Worm (Caenorhabditis elegans) whole organism, L1 larva: ENCODE data around the gene trm-1.

Source experiments
- C16A3.4 ChIP-seq: fragments of 150-350 bp; optimal IDR thresholded peaks from 2 replicates; lab custom pipeline; 2014; ENCODE audit warnings: missing biosample characterization, missing genetic modification characterization
- Y116A8C.19 ChIP-seq: sonication (generic microtip); optimal IDR thresholded peaks from 2 replicates; lab custom pipeline; 2016; ENCODE audit warnings: missing compliant biosample characterization, missing genetic modification characterization, borderline replicate concordance
- alr-1 ChIP-seq: fragments of 200-800 bp; sonication (Bioruptor generic); optimal IDR thresholded peaks from 2 replicates; lab custom pipeline; 2018; ENCODE audit warnings: borderline replicate concordance, mild to moderate bottlenecking, missing genetic modification characterization, missing compliant biosample characterization
- aly-2 ChIP-seq: fragments of 150-350 bp; optimal IDR thresholded peaks from 2 replicates; lab custom pipeline; 2014; ENCODE audit warnings: missing biosample characterization, missing genetic modification characterization
- ama-1 ChIP-seq: fragments of 150-350 bp; optimal IDR thresholded peaks from 2 replicates; lab custom pipeline; 2014
- ceh-8 ChIP-seq: fragments of 200-800 bp; sonication (Bioruptor generic); optimal IDR thresholded peaks from 2 replicates; lab custom pipeline; 2018; ENCODE audit warnings: mild to moderate bottlenecking, missing genetic modification characterization, moderate library complexity, missing compliant biosample characterization
- ceh-82 ChIP-seq, 3 experiments: fragments of 150-350 bp in 1 of 3; sonication (generic microtip) in 2 of 3; optimal IDR thresholded peaks; 2 replicates each; lab custom pipeline; 2014 to 2017; ENCODE audit warnings: missing biosample characterization in 3 of 3, missing genetic modification characterization in 3 of 3
- ceh-88 ChIP-seq: fragments of 200-800 bp; sonication (Bioruptor generic); IDR thresholded peaks from 2 replicates; pipeline ENCODE4 v1.3.6; 2022; ENCODE audit warnings: missing genetic modification characterization, missing compliant biosample characterization
- ceh-90 ChIP-seq: sonication (generic microtip); optimal IDR thresholded peaks from 2 replicates; lab custom pipeline; 2016; ENCODE audit warnings: missing genetic modification characterization, missing compliant biosample characterization
- ces-1 ChIP-seq: fragments of 150-350 bp; optimal IDR thresholded peaks from 2 replicates; lab custom pipeline; 2014; ENCODE audit warnings: missing biosample characterization, missing genetic modification reagents, missing genetic modification characterization
- dpl-1 ChIP-seq, 3 experiments: fragments of 150-350 bp in 2 of 3; sonication (generic microtip) in 1 of 3; optimal IDR thresholded peaks; 2 replicates each; lab custom pipeline; 2014 to 2017; ENCODE audit warnings: missing biosample characterization in 3 of 3, missing genetic modification characterization in 3 of 3, missing genetic modification reagents in 3 of 3
- dsc-1 ChIP-seq: sonication (generic microtip); optimal IDR thresholded peaks from 2 replicates; lab custom pipeline; 2016; ENCODE audit warnings: mild to moderate bottlenecking, missing genetic modification characterization, missing compliant biosample characterization
- efl-3 ChIP-seq: fragments of 200-800 bp; sonication (Bioruptor generic); optimal IDR thresholded peaks from 2 replicates; lab custom pipeline; 2018; ENCODE audit warnings: mild to moderate bottlenecking, missing genetic modification characterization, missing compliant biosample characterization
- egl-13 ChIP-seq: sonication (generic microtip); optimal IDR thresholded peaks from 2 replicates; lab custom pipeline; 2016; ENCODE audit warnings: missing genotype, missing genetic modification reagents, missing genetic modification characterization, missing compliant biosample characterization
- egl-27 ChIP-seq, 2 experiments: fragments of 150-350 bp in 1 of 2; sonication (generic microtip); optimal IDR thresholded peaks; 3 replicates each; lab custom pipeline; 2017 to 2018; ENCODE audit warnings: missing biosample characterization in 2 of 2, missing genetic modification characterization in 2 of 2, missing genetic modification reagents in 2 of 2
- elt-2 ChIP-seq: sonication (generic microtip); optimal IDR thresholded peaks from 2 replicates; lab custom pipeline; 2016; ENCODE audit warnings: missing genetic modification characterization, mild to moderate bottlenecking, inconsistent platforms, missing compliant biosample characterization, missing genetic modification reagents
- elt-3 ChIP-seq, 6 experiments: fragments of 150-350 bp in 1 of 6; sonication (generic microtip); optimal IDR thresholded peaks; 2 replicates each; lab custom pipeline; 2017 to 2018; ENCODE audit warnings: missing biosample characterization in 6 of 6, missing genetic modification characterization in 6 of 6, inconsistent platforms in 1 of 6
- ets-5 ChIP-seq: fragments of 200-800 bp; sonication (Bioruptor generic); IDR thresholded peaks from 2 replicates; pipeline ENCODE4 v1.3.6; 2022; ENCODE audit warnings: missing genetic modification characterization, missing compliant biosample characterization
- fkh-10 ChIP-seq: sonication (generic microtip); optimal IDR thresholded peaks from 2 replicates; lab custom pipeline; 2017; ENCODE audit warnings: missing biosample characterization, missing genetic modification reagents, missing genetic modification characterization
- fkh-8 ChIP-seq: sonication (generic microtip); optimal IDR thresholded peaks from 2 replicates; lab custom pipeline; 2016; ENCODE audit warnings: mild to moderate bottlenecking, missing genetic modification characterization, missing compliant biosample characterization
- fos-1 ChIP-seq: fragments of 150-350 bp; optimal IDR thresholded peaks from 2 replicates; lab custom pipeline; 2014; ENCODE audit warnings: missing biosample characterization, missing genetic modification characterization
- grh-1 ChIP-seq: fragments of 200-800 bp; sonication (Bioruptor generic); IDR thresholded peaks from 2 replicates; pipeline ENCODE4 v1.3.6; 2022; ENCODE audit warnings: missing genetic modification reagents, missing genetic modification characterization, missing compliant biosample characterization
- hlh-17 ChIP-seq: fragments of 200-800 bp; sonication (Bioruptor generic); optimal IDR thresholded peaks from 2 replicates; lab custom pipeline; 2018; ENCODE audit warnings: missing genetic modification characterization, mild to moderate bottlenecking, missing compliant biosample characterization, moderate library complexity, borderline replicate concordance
- hlh-4 ChIP-seq: sonication (generic microtip); optimal IDR thresholded peaks from 2 replicates; lab custom pipeline; 2016; ENCODE audit warnings: mild to moderate bottlenecking, missing genetic modification characterization, missing compliant biosample characterization
- hpl-2 ChIP-seq: fragments of 150-350 bp; optimal IDR thresholded peaks from 2 replicates; lab custom pipeline; 2014; ENCODE audit warnings: missing biosample characterization, missing genetic modification reagents, missing genetic modification characterization
- isw-1 ChIP-seq: fragments of 200-800 bp; sonication (Bioruptor generic); IDR thresholded peaks from 2 replicates; pipeline ENCODE4 v1.3.6; 2022; ENCODE audit warnings: missing genetic modification characterization, missing compliant biosample characterization
- jun-1 ChIP-seq: fragments of 150-350 bp; optimal IDR thresholded peaks from 2 replicates; lab custom pipeline; 2014; ENCODE audit warnings: missing biosample characterization, missing genetic modification reagents, missing genetic modification characterization
- lin-14 ChIP-seq: fragments of 200-800 bp; sonication (Bioruptor generic); optimal IDR thresholded peaks from 2 replicates; lab custom pipeline; 2018; ENCODE audit warnings: mild to moderate bottlenecking, missing genetic modification characterization, moderate library complexity, missing compliant biosample characterization
- lir-3 ChIP-seq: sonication (generic microtip); optimal IDR thresholded peaks from 2 replicates; lab custom pipeline; 2016; ENCODE audit warnings: mild to moderate bottlenecking, missing genetic modification characterization, moderate library complexity, missing compliant biosample characterization; ENCODE audit not compliant: poor library complexity
- mab-9 ChIP-seq: fragments of 200-800 bp; sonication (Bioruptor generic); IDR thresholded peaks from 2 replicates; pipeline ENCODE4 v1.3.6; 2022; ENCODE audit warnings: missing genetic modification reagents, missing genetic modification characterization, missing compliant biosample characterization
- mdl-1 ChIP-seq, 2 experiments: fragments of 150-350 bp; optimal IDR thresholded peaks; 2 replicates each; lab custom pipeline; 2014 to 2017; ENCODE audit warnings: missing biosample characterization in 2 of 2, missing genetic modification characterization in 2 of 2, inconsistent platforms in 1 of 2
- mef-2 ChIP-seq: fragments of 150-350 bp; optimal IDR thresholded peaks from 2 replicates; lab custom pipeline; 2014; ENCODE audit warnings: missing biosample characterization, missing genetic modification characterization
- nhr-11 ChIP-seq: fragments of 150-350 bp; optimal IDR thresholded peaks from 2 replicates; lab custom pipeline; 2014; ENCODE audit warnings: missing biosample characterization, missing genetic modification characterization
- nhr-19 ChIP-seq: fragments of 200-800 bp; sonication (Bioruptor generic); conservative IDR thresholded peaks from 2 replicates; pipeline ENCODE4 v1.3.6; 2022; ENCODE audit warnings: missing genetic modification characterization, missing compliant biosample characterization
- nhr-20 ChIP-seq: sonication (generic microtip); optimal IDR thresholded peaks from 2 replicates; lab custom pipeline; 2016; ENCODE audit warnings: mild to moderate bottlenecking, missing genetic modification characterization, missing compliant biosample characterization
- nhr-237 ChIP-seq: fragments of 150-350 bp; optimal IDR thresholded peaks from 2 replicates; lab custom pipeline; 2014; ENCODE audit warnings: missing biosample characterization, missing genetic modification characterization
- nhr-28 ChIP-seq: fragments of 150-350 bp; optimal IDR thresholded peaks from 2 replicates; lab custom pipeline; 2014; ENCODE audit warnings: missing biosample characterization, missing genetic modification characterization
- nhr-47 ChIP-seq: sonication (generic microtip); optimal IDR thresholded peaks from 2 replicates; lab custom pipeline; 2016; ENCODE audit warnings: mild to moderate bottlenecking, missing genetic modification characterization, moderate library complexity, missing compliant biosample characterization
- nhr-71 ChIP-seq: sonication (generic microtip); optimal IDR thresholded peaks from 2 replicates; lab custom pipeline; 2016; ENCODE audit warnings: mild to moderate bottlenecking, missing genetic modification characterization, moderate library complexity, missing compliant biosample characterization
- nhr-76 ChIP-seq: sonication (generic microtip); optimal IDR thresholded peaks from 2 replicates; lab custom pipeline; 2017; ENCODE audit warnings: missing biosample characterization, missing genetic modification characterization
- pag-3 ChIP-seq: sonication (generic microtip); optimal IDR thresholded peaks from 2 replicates; lab custom pipeline; 2017; ENCODE audit warnings: missing genetic modification characterization, mild to moderate bottlenecking, missing compliant biosample characterization, antibody characterized with exemption, borderline replicate concordance; ENCODE audit not compliant: insufficient read depth
- pax-3 ChIP-seq: fragments of 200-800 bp; sonication (Bioruptor generic); optimal IDR thresholded peaks from 2 replicates; lab custom pipeline; 2018; ENCODE audit warnings: mild to moderate bottlenecking, missing genetic modification characterization, moderate library complexity, missing compliant biosample characterization
- pqm-1 ChIP-seq: sonication (generic microtip); optimal IDR thresholded peaks from 3 replicates; lab custom pipeline; 2017; ENCODE audit warnings: missing biosample characterization, missing genetic modification characterization
- rnt-1 ChIP-seq: sonication (generic microtip); optimal IDR thresholded peaks from 2 replicates; lab custom pipeline; 2016; ENCODE audit warnings: mild to moderate bottlenecking, missing genetic modification characterization, moderate library complexity, missing compliant biosample characterization
- snu-23 ChIP-seq: sonication (generic microtip); optimal IDR thresholded peaks from 2 replicates; lab custom pipeline; 2016; ENCODE audit warnings: missing genetic modification characterization, missing compliant biosample characterization
- sptf-1 ChIP-seq: fragments of 150-350 bp; optimal IDR thresholded peaks from 2 replicates; lab custom pipeline; 2014; ENCODE audit warnings: missing biosample characterization, missing genetic modification characterization
- sup-37 ChIP-seq: fragments of 200-800 bp; sonication (Bioruptor generic); optimal IDR thresholded peaks from 2 replicates; lab custom pipeline; 2018; ENCODE audit warnings: mild to moderate bottlenecking, missing genetic modification characterization, missing compliant biosample characterization
- vab-15 ChIP-seq: sonication (generic microtip); optimal IDR thresholded peaks from 2 replicates; lab custom pipeline; 2017; ENCODE audit warnings: missing genotype, mild to moderate bottlenecking, missing genetic modification characterization, missing compliant biosample characterization
- xbp-1 ChIP-seq: sonication (generic microtip); optimal IDR thresholded peaks from 2 replicates; lab custom pipeline; 2016; ENCODE audit warnings: missing genetic modification characterization, missing compliant biosample characterization
- zag-1 ChIP-seq: fragments of 150-350 bp; optimal IDR thresholded peaks from 2 replicates; lab custom pipeline; 2014; ENCODE audit warnings: missing biosample characterization, missing genetic modification characterization
- zip-4 ChIP-seq: fragments of 200-800 bp; sonication (Bioruptor generic); optimal IDR thresholded peaks from 2 replicates; lab custom pipeline; 2018; ENCODE audit warnings: mild to moderate bottlenecking, missing genetic modification characterization, moderate library complexity, missing compliant biosample characterization
- ztf-11 ChIP-seq, 2 experiments: sonication (generic microtip); optimal IDR thresholded peaks; 2 replicates each; lab custom pipeline; 2016 to 2017; ENCODE audit warnings: missing genetic modification characterization in 2 of 2, missing biosample characterization in 1 of 2, missing compliant biosample characterization in 1 of 2

Gene trm-1

ce11 chrV:14185438-14185837, at the start of gene trm-1, which contains the start of gene ints-2:
Gene trm-1, minus strand, starts transcription at chrV:14185612.
Gene ints-2, plus strand, starts transcription at chrV:14185686.
- no peak for TF ChIP-seq jun-1 (tag; lab: Kevin White, UChicago)
- no peak for TF ChIP-seq hlh-4 (tag; lab: Kevin White, UChicago)
- TF ChIP-seq egl-13: no peak
- no peak for TF ChIP-seq sup-37
- peak; percentile 39 for TF ChIP-seq ceh-90
- peak; percentile 30 for TF ChIP-seq isw-1 (GFP tag; lab: Robert Waterston, UW)
- TF ChIP-seq ztf-11 (tag; optimal IDR thresholded peaks at IDR 0.05; lab: Kevin White, UChicago): peak in 1 of 2 experiments; percentile 55
- peak; percentile 44 for TF ChIP-seq zip-4 (GFP tag; lab: Kevin White, UChicago)
- TF ChIP-seq lir-3 (tag; lab: Kevin White, UChicago): peak; percentile 40
- no peak for TF ChIP-seq ceh-88 (GFP tag; lab: Robert Waterston, UW)
- TF ChIP-seq efl-3: no peak
- TF ChIP-seq nhr-11 (tag; lab: Kevin White, UChicago): no peak
- peak in 1 of 2 experiments; percentile 28 for TF ChIP-seq mdl-1 (tag; optimal IDR thresholded peaks at IDR 0.05; lab: Kevin White, UChicago)
- TF ChIP-seq hlh-17 (GFP tag; lab: Kevin White, UChicago): no peak
- peak; percentile 48 for TF ChIP-seq fkh-8 (tag; lab: Kevin White, UChicago)
- TF ChIP-seq elt-2 (tag; lab: Kevin White, UChicago): no peak
- TF ChIP-seq aly-2: peak; percentile 21
- no peak for TF ChIP-seq pqm-1 (tag; lab: Kevin White, UChicago)
- no peak for TF ChIP-seq nhr-76 (tag; lab: Kevin White, UChicago)
- TF ChIP-seq nhr-19: peak; percentile 52
- TF ChIP-seq ceh-8 (GFP tag; lab: Kevin White, UChicago): peak; percentile 72
- TF ChIP-seq rnt-1: peak; percentile 89
- peak; percentile 73 for TF ChIP-seq snu-23
- no peak for TF ChIP-seq nhr-28
- TF ChIP-seq grh-1 (GFP tag; lab: Robert Waterston, UW): peak; percentile 45
- no peak for TF ChIP-seq ces-1 (GFP tag; lab: Kevin White, UChicago)
- peak; percentile 81 for TF ChIP-seq nhr-47 (tag; lab: Kevin White, UChicago)
- TF ChIP-seq egl-27 (tag; optimal IDR thresholded peaks at IDR 0.05; lab: Kevin White, UChicago): no peak
- TF ChIP-seq elt-3 (tag; optimal IDR thresholded peaks at IDR 0.05; lab: Kevin White, UChicago): peak in 1 of 6 experiments; percentile 5
- no peak for TF ChIP-seq ets-5 (GFP tag; lab: Robert Waterston, UW)
- peak; percentile 71 for TF ChIP-seq dsc-1
- TF ChIP-seq C16A3.4: peak; percentile 52
- no peak for TF ChIP-seq mef-2 (tag; lab: Kevin White, UChicago)
- TF ChIP-seq lin-14 (GFP tag; lab: Kevin White, UChicago): peak; percentile 83
- TF ChIP-seq dpl-1 (GFP tag; optimal IDR thresholded peaks at IDR 0.05; lab: Kevin White, UChicago): peak; percentile 37 to 76 (median 74)
- TF ChIP-seq hpl-2 (GFP tag; lab: Kevin White, UChicago): no peak
- peak; percentile 61 to 69 (median 65) for TF ChIP-seq ceh-82 (tag; optimal IDR thresholded peaks at IDR 0.05; lab: Kevin White, UChicago)
- TF ChIP-seq nhr-71 (tag; lab: Kevin White, UChicago): peak; percentile 84
- TF ChIP-seq nhr-237 (tag; lab: Kevin White, UChicago): no peak
- no peak for TF ChIP-seq fkh-10
- TF ChIP-seq vab-15 (tag; lab: Kevin White, UChicago): peak; percentile 50
- TF ChIP-seq zag-1: no peak
- no peak for TF ChIP-seq mab-9 (GFP tag; lab: Robert Waterston, UW)
- peak; percentile 25 for TF ChIP-seq fos-1 (tag; lab: Kevin White, UChicago)
- no peak for TF ChIP-seq sptf-1 (tag; lab: Kevin White, UChicago)
- no peak for TF ChIP-seq pax-3 (tag; lab: Kevin White, UChicago)
- TF ChIP-seq alr-1 (tag; lab: Kevin White, UChicago): no peak
- TF ChIP-seq Y116A8C.19 (tag; lab: Kevin White, UChicago): no peak
- TF ChIP-seq nhr-20: peak; percentile 68
- TF ChIP-seq ama-1: no peak
- no peak for TF ChIP-seq pag-3 (tag; lab: Kevin White, UChicago)
- peak; percentile 64 for TF ChIP-seq xbp-1 (tag; lab: Kevin White, UChicago)
